Worm (Caenorhabditis elegans) whole organism, L4/young adult: ENCODE results near the gene nspb-3.

Experiments used
- W03F9.2 ChIP-seq: fragments of 150-350 bp; optimal IDR thresholded peaks from 2 replicates; lab custom pipeline; 2014; ENCODE audit warnings: missing biosample characterization, missing genetic modification characterization
- him-1 ChIP-seq: sonication (generic microtip); optimal IDR thresholded peaks from 2 replicates; lab custom pipeline; 2016; ENCODE audit warnings: missing genotype, missing genetic modification reagents, missing genetic modification characterization, missing compliant biosample characterization

DNA sequence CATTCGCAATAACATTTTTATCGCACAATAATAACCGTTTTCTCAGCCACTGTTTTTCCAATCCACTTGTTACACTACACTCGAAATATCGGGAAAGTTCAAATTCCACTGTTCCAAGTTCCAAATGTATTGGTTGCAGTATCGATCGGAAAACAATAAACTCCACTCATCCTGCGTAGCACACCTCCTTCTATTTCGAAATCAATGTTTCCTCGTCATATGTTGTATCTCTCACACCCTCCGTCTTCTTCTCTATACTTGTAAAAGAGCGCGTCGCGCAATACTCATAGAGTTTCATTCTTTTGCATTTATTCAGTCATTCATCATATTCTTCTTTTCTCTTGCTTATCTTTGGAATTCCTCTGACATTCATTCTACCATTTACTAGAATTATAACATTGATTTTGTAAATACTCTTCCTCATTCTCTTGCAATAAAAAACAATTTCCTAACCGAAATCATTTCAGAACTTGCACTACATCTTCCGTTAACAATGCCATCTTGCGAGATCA, 6.5 kb upstream of the nspb-3 start, which contains the start of gene sup-36:
- TF ChIP-seq him-1 (tag; lab: Kevin White, UChicago), result no peak
- TF ChIP-seq W03F9.2 (tag; lab: Kevin White, UChicago), result no peak
